Worm (Caenorhabditis elegans) whole organism, young adult: ENCODE results near the gene orc-4.

ENCODE experiments used
- B0019.2 ChIP-seq: fragments of 200-800 bp; sonication (Bioruptor generic); conservative IDR thresholded peaks from 2 replicates; pipeline ENCODE4 v1.3.6; 2022; ENCODE audit warnings: missing genetic modification reagents, missing genetic modification characterization, missing compliant biosample characterization
- B0261.1 ChIP-seq: sonication (generic microtip); optimal IDR thresholded peaks from 2 replicates; lab custom pipeline; 2016; ENCODE audit warnings: mild to moderate bottlenecking, missing genetic modification characterization, moderate library complexity, missing compliant biosample characterization
- B0336.3 ChIP-seq: fragments of 200-800 bp; sonication (Bioruptor generic); IDR thresholded peaks from 2 replicates; pipeline ENCODE4 v1.3.6; 2022; ENCODE audit warnings: missing genetic modification characterization, missing compliant biosample characterization
- C17E4.6 ChIP-seq: fragments of 200-800 bp; sonication (Bioruptor generic); IDR thresholded peaks from 2 replicates; pipeline ENCODE4 v1.3.6; 2022; ENCODE audit warnings: missing genetic modification reagents, missing genetic modification characterization, missing compliant biosample characterization
- F57A8.1 ChIP-seq: fragments of 200-800 bp; sonication (Bioruptor generic); optimal IDR thresholded peaks from 2 replicates; lab custom pipeline; 2018; ENCODE audit warnings: mild to moderate bottlenecking, missing genetic modification characterization, moderate library complexity, missing compliant biosample characterization
- K11D2.4 ChIP-seq: fragments of 200-800 bp; sonication (Bioruptor generic); IDR thresholded peaks from 2 replicates; pipeline ENCODE4 v1.3.6; 2022; ENCODE audit warnings: missing genetic modification reagents, missing genetic modification characterization, missing compliant biosample characterization
- Y95B8A.8 ChIP-seq: fragments of 200-800 bp; sonication (Bioruptor generic); IDR thresholded peaks from 2 replicates; pipeline ENCODE4 v1.3.6; 2022; ENCODE audit warnings: missing genetic modification reagents, missing genetic modification characterization, missing compliant biosample characterization
- akir-1 ChIP-seq: fragments of 200-800 bp; sonication (Bioruptor generic); optimal IDR thresholded peaks from 2 replicates; lab custom pipeline; 2018; ENCODE audit warnings: mild to moderate bottlenecking, missing genetic modification characterization, moderate library complexity, missing compliant biosample characterization
- ama-1 ChIP-seq, 3 experiments: fragments of 150-350 bp in 1 of 3; sonication (generic microtip) in 2 of 3; optimal IDR thresholded peaks; 2 replicates each; lab custom pipeline; 2014 to 2018; ENCODE audit warnings: missing biosample characterization in 2 of 3, missing genetic modification characterization in 2 of 3, missing genetic modification reagents in 2 of 3
- atf-7 ChIP-seq: sonication (generic microtip); optimal IDR thresholded peaks from 2 replicates; lab custom pipeline; 2017; ENCODE audit warnings: mild to moderate bottlenecking, missing genetic modification characterization, missing compliant biosample characterization
- attf-5 ChIP-seq: fragments of 200-800 bp; sonication (Bioruptor generic); optimal IDR thresholded peaks from 2 replicates; lab custom pipeline; 2018; ENCODE audit warnings: mild to moderate bottlenecking, missing genetic modification characterization, missing compliant biosample characterization
- bed-2 ChIP-seq: fragments of 200-800 bp; sonication (Bioruptor generic); IDR thresholded peaks from 2 replicates; pipeline ENCODE4 v1.3.6; 2022; ENCODE audit warnings: missing genetic modification reagents, missing genetic modification characterization, missing compliant biosample characterization
- cebp-2 ChIP-seq: fragments of 200-800 bp; sonication (Bioruptor generic); IDR thresholded peaks from 2 replicates; pipeline ENCODE4 v1.3.6; 2022; ENCODE audit warnings: missing genetic modification characterization, missing compliant biosample characterization
- ceh-100 ChIP-seq: fragments of 200-800 bp; sonication (Bioruptor generic); IDR thresholded peaks from 2 replicates; pipeline ENCODE4 v1.3.6; 2022; ENCODE audit warnings: missing genetic modification reagents, missing genetic modification characterization, missing compliant biosample characterization
- ceh-27 ChIP-seq: fragments of 200-800 bp; sonication (Bioruptor generic); optimal IDR thresholded peaks from 2 replicates; lab custom pipeline; 2018; ENCODE audit warnings: mild to moderate bottlenecking, missing genetic modification characterization, moderate library complexity, missing compliant biosample characterization
- ceh-58 ChIP-seq: fragments of 200-800 bp; sonication (Bioruptor generic); IDR thresholded peaks from 2 replicates; pipeline ENCODE4 v1.3.6; 2022; ENCODE audit warnings: missing genetic modification characterization, missing compliant biosample characterization
- ceh-91 ChIP-seq: fragments of 200-800 bp; sonication (Bioruptor generic); IDR thresholded peaks from 2 replicates; pipeline ENCODE4 v1.3.6; 2022; ENCODE audit warnings: missing genetic modification reagents, missing genetic modification characterization, missing compliant biosample characterization
- dpl-1 ChIP-seq: fragments of 150-350 bp; optimal IDR thresholded peaks from 2 replicates; lab custom pipeline; 2014; ENCODE audit warnings: missing biosample characterization, missing genetic modification reagents, missing genetic modification characterization
- egl-18 ChIP-seq: fragments of 200-800 bp; sonication (Bioruptor generic); IDR thresholded peaks from 2 replicates; pipeline ENCODE4 v1.3.6; 2022; ENCODE audit warnings: missing genetic modification reagents, missing genetic modification characterization, missing compliant biosample characterization
- hsf-1 ChIP-seq: fragments of 200-800 bp; sonication (Bioruptor generic); IDR thresholded peaks from 2 replicates; pipeline ENCODE4 v1.3.6; 2022; ENCODE audit warnings: missing genetic modification reagents, missing genetic modification characterization, missing compliant biosample characterization
- let-526 ChIP-seq: fragments of 200-800 bp; sonication (Bioruptor generic); IDR thresholded peaks from 2 replicates; pipeline ENCODE4 v1.3.6; 2022; ENCODE audit warnings: missing genetic modification reagents, missing genetic modification characterization, missing compliant biosample characterization
- let-607 ChIP-seq, 2 experiments: fragments of 200-800 bp in 1 of 2; sonication (Bioruptor generic) in 1 of 2; sonication (generic microtip) in 1 of 2; optimal IDR thresholded peaks; 2 replicates each; lab custom pipeline; 2016 to 2018; ENCODE audit warnings: mild to moderate bottlenecking in 2 of 2, missing compliant biosample characterization in 2 of 2, missing genetic modification characterization in 2 of 2, moderate library complexity in 2 of 2, missing genotype in 1 of 2
- lin-40 ChIP-seq: sonication (generic microtip); optimal IDR thresholded peaks from 2 replicates; lab custom pipeline; 2016; ENCODE audit warnings: missing genetic modification characterization, mild to moderate bottlenecking, missing compliant biosample characterization, missing genotype, missing genetic modification reagents
- lin-54 ChIP-seq: fragments of 200-800 bp; sonication (Bioruptor generic); optimal IDR thresholded peaks from 2 replicates; lab custom pipeline; 2018; ENCODE audit warnings: mild to moderate bottlenecking, missing genetic modification characterization, missing compliant biosample characterization
- lsl-1 ChIP-seq: fragments of 200-800 bp; sonication (Bioruptor generic); optimal IDR thresholded peaks from 2 replicates; lab custom pipeline; 2018; ENCODE audit warnings: mild to moderate bottlenecking, missing genetic modification characterization, moderate library complexity, missing compliant biosample characterization
- lsy-27 ChIP-seq: sonication (generic microtip); optimal IDR thresholded peaks from 2 replicates; lab custom pipeline; 2017; ENCODE audit warnings: missing genetic modification characterization, mild to moderate bottlenecking, missing compliant biosample characterization, antibody characterized with exemption, missing genotype, borderline replicate concordance; ENCODE audit not compliant: insufficient read depth
- madf-3 ChIP-seq: fragments of 200-800 bp; sonication (Bioruptor generic); IDR thresholded peaks from 2 replicates; pipeline ENCODE4 v1.3.6; 2022; ENCODE audit warnings: missing genetic modification reagents, missing genetic modification characterization, missing compliant biosample characterization
- madf-8 ChIP-seq: fragments of 200-800 bp; sonication (Bioruptor generic); conservative IDR thresholded peaks from 2 replicates; pipeline ENCODE4 v1.3.6; 2022; ENCODE audit warnings: missing genetic modification reagents, missing genetic modification characterization, missing compliant biosample characterization
- mes-4 ChIP-seq: sonication (generic microtip); optimal IDR thresholded peaks from 2 replicates; lab custom pipeline; 2016; ENCODE audit warnings: missing genotype, missing genetic modification characterization, missing compliant biosample characterization
- mxl-1 ChIP-seq: sonication (generic microtip); optimal IDR thresholded peaks from 2 replicates; lab custom pipeline; 2016; ENCODE audit warnings: missing genetic modification characterization, missing compliant biosample characterization
- nfya-1 ChIP-seq: sonication (generic microtip); optimal IDR thresholded peaks from 2 replicates; lab custom pipeline; 2017; ENCODE audit warnings: antibody characterized with exemption, missing compliant biosample characterization, missing genetic modification characterization, borderline replicate concordance; ENCODE audit not compliant: insufficient read depth
- nhr-120 ChIP-seq: fragments of 200-800 bp; sonication (Bioruptor generic); IDR thresholded peaks from 2 replicates; pipeline ENCODE4 v1.3.6; 2022; ENCODE audit warnings: missing genetic modification characterization, missing compliant biosample characterization
- nhr-80 ChIP-seq: sonication (generic microtip); optimal IDR thresholded peaks from 2 replicates; lab custom pipeline; 2016; ENCODE audit warnings: missing genetic modification characterization, missing compliant biosample characterization
- nhr-90 ChIP-seq: sonication (generic microtip); optimal IDR thresholded peaks from 2 replicates; lab custom pipeline; 2016; ENCODE audit warnings: missing genotype, mild to moderate bottlenecking, missing genetic modification characterization, missing compliant biosample characterization
- pbrm-1 ChIP-seq: fragments of 200-800 bp; sonication (Bioruptor generic); IDR thresholded peaks from 2 replicates; pipeline ENCODE4 v1.3.6; 2022; ENCODE audit warnings: missing genetic modification reagents, missing genetic modification characterization, missing compliant biosample characterization
- pha-4 ChIP-seq: fragments of 150-350 bp; sonication (generic microtip); optimal IDR thresholded peaks from 2 replicates; lab custom pipeline; 2014; ENCODE audit warnings: missing biosample characterization, missing genetic modification reagents, missing genetic modification characterization
- rcor-1 ChIP-seq: fragments of 200-800 bp; sonication (Bioruptor generic); IDR thresholded peaks from 2 replicates; pipeline ENCODE4 v1.3.6; 2022; ENCODE audit warnings: missing genetic modification reagents, missing genetic modification characterization, missing compliant biosample characterization
- rec-8 ChIP-seq, 2 experiments: sonication (generic microtip); optimal IDR thresholded peaks; 2 replicates each; lab custom pipeline; 2016; ENCODE audit warnings: mild to moderate bottlenecking in 2 of 2, missing genetic modification characterization in 2 of 2, missing genetic modification reagents in 2 of 2, missing genotype in 2 of 2, missing biosample characterization in 1 of 2, missing compliant biosample characterization in 1 of 2, moderate library complexity in 1 of 2
- snpc-1.3 ChIP-seq: sonication (generic microtip); optimal IDR thresholded peaks from 2 replicates; lab custom pipeline; 2017; ENCODE audit warnings: missing genetic modification characterization, mild to moderate bottlenecking, missing compliant biosample characterization, antibody characterized with exemption, moderate library complexity, missing genotype, missing genetic modification reagents; ENCODE audit not compliant: insufficient read depth
- snpc-3.4 ChIP-seq: sonication (generic microtip); optimal IDR thresholded peaks from 2 replicates; lab custom pipeline; 2017; ENCODE audit warnings: missing genetic modification characterization, mild to moderate bottlenecking, missing compliant biosample characterization, antibody characterized with exemption, moderate library complexity, missing genotype, missing genetic modification reagents
- snpc-4 ChIP-seq, 5 experiments: fragments of 150-350 bp in 1 of 5; sonication (generic microtip) in 4 of 5; optimal IDR thresholded peaks; 2 replicates each; lab custom pipeline; 2014 to 2018; ENCODE audit warnings: missing genetic modification characterization in 5 of 5, missing biosample characterization in 3 of 5, antibody characterized with exemption in 2 of 5, mild to moderate bottlenecking in 2 of 5, missing compliant biosample characterization in 2 of 5, missing genotype in 2 of 5, moderate library complexity in 2 of 5, missing genetic modification reagents in 1 of 5
- tbp1 ChIP-seq: fragments of 200-800 bp; sonication (Bioruptor generic); optimal IDR thresholded peaks from 2 replicates; lab custom pipeline; 2018; ENCODE audit warnings: mild to moderate bottlenecking, missing genetic modification characterization, missing compliant biosample characterization
- unc-130 ChIP-seq: sonication (generic microtip); optimal IDR thresholded peaks from 2 replicates; lab custom pipeline; 2016; ENCODE audit warnings: missing genetic modification reagents, missing genetic modification characterization, missing compliant biosample characterization
- ztf-18 ChIP-seq: sonication (generic microtip); optimal IDR thresholded peaks from 2 replicates; lab custom pipeline; 2016; ENCODE audit warnings: missing genotype, mild to moderate bottlenecking, missing genetic modification characterization, missing compliant biosample characterization

orc-4 gene

DNA sequence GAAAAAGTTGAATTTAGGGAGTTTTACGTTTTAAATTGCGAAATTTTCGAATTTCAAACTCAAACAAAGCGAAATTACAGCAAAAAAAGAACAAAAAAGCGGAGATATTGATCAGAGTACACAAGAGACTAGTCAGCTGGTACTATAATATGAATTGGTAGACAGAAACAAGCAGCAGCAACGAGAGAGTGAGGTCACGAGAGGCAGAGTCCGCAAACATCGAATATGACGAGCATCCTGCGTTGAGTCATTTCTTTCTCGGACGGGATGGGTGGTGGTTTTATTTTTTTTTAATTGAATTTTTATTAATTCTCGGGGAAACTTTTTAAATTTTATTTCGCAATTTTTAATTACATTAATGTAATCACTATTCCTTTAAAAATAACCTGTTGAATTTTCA lies 46.3 kb upstream of the orc-4 start (continued):
- 0 out of 2 replicates have a peak, but pooled peaks have one; percentile 26 for TF ChIP-seq pbrm-1 (GFP tag; lab: Robert Waterston, UW)
- TF ChIP-seq tbp1 (GFP tag; lab: Kevin White, UChicago): peak; percentile 1
- TF ChIP-seq rcor-1 (GFP tag; lab: Robert Waterston, UW): peak; percentile 7; the same call in 1 of the 2 replicates
- TF ChIP-seq lin-40 (tag; lab: Kevin White, UChicago): peak; percentile 56
- TF ChIP-seq cebp-2 (GFP tag; lab: Robert Waterston, UW): no peak
- no peak for TF ChIP-seq ama-1 (optimal IDR thresholded peaks at IDR 0.05; lab: Kevin White, UChicago)
- TF ChIP-seq ama-1 (GFP tag; optimal IDR thresholded peaks at IDR 0.05; lab: Kevin White, UChicago): no peak
- TF ChIP-seq snpc-4 (GFP tag; optimal IDR thresholded peaks at IDR 0.05; lab: Kevin White, UChicago): no peak
- TF ChIP-seq snpc-4 (tag; optimal IDR thresholded peaks at IDR 0.05; lab: Kevin White, UChicago): peak in 1 of 4 experiments; percentile 2

- TF ChIP-seq bed-2 (GFP tag; lab: Robert Waterston, UW): no peak
- TF ChIP-seq B0261.1 (tag; lab: Kevin White, UChicago): no peak
- TF ChIP-seq unc-130 (GFP tag; lab: Kevin White, UChicago): peak; percentile 19
- TF ChIP-seq atf-7 (tag; lab: Kevin White, UChicago): no peak
- TF ChIP-seq mes-4 (tag; lab: Kevin White, UChicago): no peak
- TF ChIP-seq snpc-3.4 (tag; lab: Kevin White, UChicago): peak; percentile 8
- TF ChIP-seq pha-4 (tag; lab: Kevin White, UChicago): no peak
- no peak for TF ChIP-seq madf-3
- TF ChIP-seq lin-40 (tag; lab: Kevin White, UChicago): no peak
- no peak for TF ChIP-seq nhr-120 (GFP tag; lab: Robert Waterston, UW)
- TF ChIP-seq lsl-1 (GFP tag; lab: Kevin White, UChicago): peak; percentile 99
- no peak for TF ChIP-seq rec-8 (tag; optimal IDR thresholded peaks at IDR 0.05; lab: Kevin White, UChicago)
- TF ChIP-seq hsf-1: 0 out of 2 replicates have a peak, but pooled peaks have one; percentile 28
- no peak for TF ChIP-seq K11D2.4 (GFP tag; lab: Robert Waterston, UW)
- TF ChIP-seq nhr-80 (tag; lab: Kevin White, UChicago): no peak
- TF ChIP-seq ztf-18 (tag; lab: Kevin White, UChicago): no peak
- TF ChIP-seq egl-18 (GFP tag; lab: Robert Waterston, UW): no peak
- TF ChIP-seq ceh-27: no peak
- no peak for TF ChIP-seq lsy-27
- no peak for TF ChIP-seq B0019.2 (GFP tag; lab: Robert Waterston, UW)
- TF ChIP-seq lin-54 (GFP tag; lab: Kevin White, UChicago): peak; percentile 54
- TF ChIP-seq C17E4.6 (GFP tag; lab: Robert Waterston, UW): no peak
- no peak for TF ChIP-seq attf-5 (GFP tag; lab: Kevin White, UChicago)
- TF ChIP-seq ceh-91 (GFP tag; lab: Robert Waterston, UW): peak; percentile 84
- TF ChIP-seq nhr-90: no peak
- no peak for TF ChIP-seq let-526 (GFP tag; lab: Robert Waterston, UW)
- TF ChIP-seq rcor-1 (GFP tag; lab: Robert Waterston, UW): no peak
- TF ChIP-seq Y95B8A.8: no peak
- no peak for TF ChIP-seq akir-1
- TF ChIP-seq snpc-1.3: peak; percentile 58
- peak; percentile 14 for TF ChIP-seq tbp1 (GFP tag; lab: Kevin White, UChicago)
- no peak for TF ChIP-seq nfya-1 (tag; lab: Kevin White, UChicago)
- no peak for TF ChIP-seq B0336.3
- TF ChIP-seq ceh-100 (GFP tag; lab: Robert Waterston, UW): no peak
- no peak for TF ChIP-seq ceh-58
- peak; percentile 27 for TF ChIP-seq dpl-1 (GFP tag; lab: Kevin White, UChicago)
- no peak for TF ChIP-seq let-607 (tag; optimal IDR thresholded peaks at IDR 0.05; lab: Kevin White, UChicago)
- TF ChIP-seq F57A8.1: no peak
- TF ChIP-seq mxl-1 (tag; lab: Kevin White, UChicago): no peak
- peak; percentile 82 for TF ChIP-seq madf-8 (GFP tag; lab: Robert Waterston, UW)
These were observed 45.8 kb upstream of the orc-4 start, which contains the start of gene epg-6 for ce11 chrIII:10600138-10600626. TSS of gene epg-6 (minus strand) at chrIII:10600188.
